Fruit fly (Drosophila melanogaster): ENCODE measurements around the gene ATPsynCF6.

ATPsynCF6 gene

dm6 chr3R:23346007-23346681, 9.7 kb downstream of the ATPsynCF6 start, which contains the start of gene pnt (continued):
- TF ChIP-seq Deaf1 (tag; optimal IDR thresholded peaks at IDR 0.05) (no peak), CG8765 (GFP tag; IDR thresholded peaks at IDR 0.05) (no peak), bowl (GFP tag; IDR thresholded peaks at IDR 0.05) (no peak), ase (GFP tag; IDR thresholded peaks at IDR 0.05) (no peak), CG13894 (tag; optimal IDR thresholded peaks at IDR 0.05) (no peak), Optix (GFP tag; IDR thresholded peaks at IDR 0.05) (no peak), CG15073 (GFP tag; optimal IDR thresholded peaks at IDR 0.05) (no peak), GATAe (GFP tag; conservative IDR thresholded peaks at IDR 0.05) (no peak), Rx (GFP tag; IDR thresholded peaks at IDR 0.05) (no peak), CG17802 (tag; optimal IDR thresholded peaks at IDR 0.05) (no peak), vvl (GFP tag; IDR thresholded peaks at IDR 0.05) (peak; percentile 33; the same call in 1 of the 2 replicates), maf-S (GFP tag; optimal IDR thresholded peaks at IDR 0.05) (no peak), CG10274 (GFP tag; optimal IDR thresholded peaks at IDR 0.05) (no peak), twi (tag; optimal IDR thresholded peaks at IDR 0.05) (no peak), sisA (GFP tag; IDR thresholded peaks at IDR 0.05) (no peak), gt (GFP tag; IDR thresholded peaks at IDR 0.05) (no peak), Med (GFP tag) (peak; percentile 74), CG15479 (GFP tag; optimal IDR thresholded peaks at IDR 0.05) (peak; percentile 71), CG16863 (GFP tag; optimal IDR thresholded peaks at IDR 0.05) (no peak), Eip74EF (GFP tag; optimal IDR thresholded peaks at IDR 0.05) (no peak), Hmr (GFP tag; optimal IDR thresholded peaks at IDR 0.05) (no peak), CG2202 (tag; optimal IDR thresholded peaks at IDR 0.05) (no peak), CG4404 (GFP tag; IDR thresholded peaks at IDR 0.05) (no peak), pan (optimal IDR thresholded peaks at IDR 0.05) (no peak), pan (GFP tag; optimal IDR thresholded peaks at IDR 0.05 in 1 of 2, IDR thresholded peaks at IDR 0.05 in 1 of 2) (no peak), sens (GFP tag) (peak; percentile 78), Ptx1 (GFP tag; IDR thresholded peaks at IDR 0.05) (no peak), Ets65A (GFP tag) (no peak), CG9609 (GFP tag; optimal IDR thresholded peaks at IDR 0.05) (no peak), Ada2b (GFP tag; IDR thresholded peaks at IDR 0.05) (no peak), CG2875 (GFP tag; optimal IDR thresholded peaks at IDR 0.05) (no peak), D19A (tag; optimal IDR thresholded peaks at IDR 0.05) (peak; percentile 31), CG33557 (GFP tag; optimal IDR thresholded peaks at IDR 0.05) (no peak), CG8290 (GFP tag; optimal IDR thresholded peaks at IDR 0.05) (no peak), CG8290 (tag; optimal IDR thresholded peaks at IDR 0.05) (no peak), ems (GFP tag; optimal IDR thresholded peaks at IDR 0.05) (no peak), cg (GFP tag; optimal IDR thresholded peaks at IDR 0.05) (peak; percentile 30), insv (GFP tag; optimal IDR thresholded peaks at IDR 0.05) (no peak), nerfin-2 (GFP tag; IDR thresholded peaks at IDR 0.05; ENCODE audit: partially characterized antibody) (no peak), Oaz (GFP tag; IDR thresholded peaks at IDR 0.05) (no peak), CG8281 (tag; optimal IDR thresholded peaks at IDR 0.05) (no peak), Elba2 (GFP tag; optimal IDR thresholded peaks at IDR 0.05) (no peak), slp2 (GFP tag; optimal IDR thresholded peaks at IDR 0.05) (no peak), peb (GFP tag; IDR thresholded peaks at IDR 0.05) (no peak), bbx (GFP tag; IDR thresholded peaks at IDR 0.05; ENCODE audit: partially characterized antibody) (no peak), Blimp-1 (GFP tag; optimal IDR thresholded peaks at IDR 0.05) (peak; percentile 37), ewg (GFP tag; optimal IDR thresholded peaks at IDR 0.05) (no peak), jigr1 (GFP tag; IDR thresholded peaks at IDR 0.05) (no peak), Vsx1 (GFP tag; optimal IDR thresholded peaks at IDR 0.05) (no peak), unc-4 (GFP tag; IDR thresholded peaks at IDR 0.05; ENCODE audit: partially characterized antibody) (no peak), Nf-YA (GFP tag; IDR thresholded peaks at IDR 0.05) (no peak), CG6272 (GFP tag; IDR thresholded peaks at IDR 0.05) (no peak)

Measured in whole organism, embryonic.